Worm (Caenorhabditis elegans): ENCODE results near the gene sra-32.
A peak's percentile ranks its signal among the peaks of the same experiment; 100 is the strongest.

Gene sra-32

DNA sequence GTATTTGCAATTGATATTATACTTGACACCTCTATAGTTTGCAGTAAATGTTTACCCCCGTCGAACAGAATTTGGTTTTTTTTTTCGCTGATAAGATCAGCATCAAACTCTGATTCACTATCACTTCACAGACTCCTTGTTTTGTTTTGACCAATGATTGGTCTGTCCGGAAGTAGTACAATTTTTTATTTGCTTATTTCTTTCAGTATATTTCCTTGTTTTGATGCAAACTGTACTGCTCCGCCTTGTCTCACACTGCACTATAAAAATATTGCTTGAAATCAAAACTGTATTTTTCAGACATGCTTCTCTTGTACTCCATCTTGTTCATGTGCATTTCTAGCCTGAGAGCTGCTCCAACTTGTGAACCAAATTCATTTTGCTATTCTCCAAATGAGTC is 25.7 kb upstream of the sra-32 start, which contains the start of gene M03A1.3:
TSS of gene M03A1.3 (plus strand) at position 301 of the 400 bp plus-strand sequence.
- TF ChIP-seq K02D7.2 (tag; optimal IDR thresholded peaks at IDR 0.05) (no peak), syd-9 (tag; optimal IDR thresholded peaks at IDR 0.05) (no peak), ceh-6 (GFP tag; optimal IDR thresholded peaks at IDR 0.05) (no peak), ahr-1 (tag; optimal IDR thresholded peaks at IDR 0.05) (no peak), ref-2 (tag; optimal IDR thresholded peaks at IDR 0.05) (no peak), pax-1 (tag; optimal IDR thresholded peaks at IDR 0.05) (no peak), nhr-232 (tag; optimal IDR thresholded peaks at IDR 0.05) (no peak), T23F11.4 (GFP tag; optimal IDR thresholded peaks at IDR 0.05) (no peak), pqm-1 (tag; optimal IDR thresholded peaks at IDR 0.05) (no peak), F13H6.1 (tag; optimal IDR thresholded peaks at IDR 0.05) (no peak), Y22D7AL.16 (tag; optimal IDR thresholded peaks at IDR 0.05) (no peak), tbx-2 (tag; optimal IDR thresholded peaks at IDR 0.05) (no peak)

ce11 chrII:4552088-4552487 is 20.3 kb upstream of the sra-32 start:
- peak; percentile 59 for TF ChIP-seq elt-2 (tag; optimal IDR thresholded peaks at IDR 0.05)
- TF ChIP-seq ref-2 (tag; optimal IDR thresholded peaks at IDR 0.05): no peak

DNA sequence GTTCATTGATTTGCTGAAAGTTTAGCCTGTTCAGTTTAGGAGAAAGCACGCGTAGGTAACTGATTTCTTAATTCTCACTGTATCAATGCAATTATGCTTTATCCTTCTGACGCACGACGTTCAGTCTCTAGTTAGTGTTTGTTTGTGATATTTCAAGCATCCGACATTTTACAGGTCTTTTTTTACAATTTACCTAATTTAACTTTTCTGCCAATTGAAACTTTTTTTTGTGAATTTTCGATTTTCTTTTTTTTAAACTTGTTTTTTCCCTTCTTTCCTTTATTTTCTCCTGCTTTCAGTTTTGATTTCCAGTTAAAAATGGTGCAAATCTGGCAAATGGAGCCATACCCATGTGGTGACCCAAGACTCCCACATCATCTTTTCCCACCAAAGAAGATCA is 19.0 kb upstream of the sra-32 start, which contains the start of gene K07E1.1:
TSS of gene K07E1.1 (plus strand) at position 301 of the 400 bp plus-strand sequence.
- TF ChIP-seq nhr-232 (tag; optimal IDR thresholded peaks at IDR 0.05) (no peak), sox-2 (GFP tag; IDR thresholded peaks at IDR 0.05) (no peak), ceh-2 (tag; optimal IDR thresholded peaks at IDR 0.05) (no peak), hlh-13 (GFP tag; optimal IDR thresholded peaks at IDR 0.05) (no peak), elt-2 (tag; optimal IDR thresholded peaks at IDR 0.05) (no peak)

DNA sequence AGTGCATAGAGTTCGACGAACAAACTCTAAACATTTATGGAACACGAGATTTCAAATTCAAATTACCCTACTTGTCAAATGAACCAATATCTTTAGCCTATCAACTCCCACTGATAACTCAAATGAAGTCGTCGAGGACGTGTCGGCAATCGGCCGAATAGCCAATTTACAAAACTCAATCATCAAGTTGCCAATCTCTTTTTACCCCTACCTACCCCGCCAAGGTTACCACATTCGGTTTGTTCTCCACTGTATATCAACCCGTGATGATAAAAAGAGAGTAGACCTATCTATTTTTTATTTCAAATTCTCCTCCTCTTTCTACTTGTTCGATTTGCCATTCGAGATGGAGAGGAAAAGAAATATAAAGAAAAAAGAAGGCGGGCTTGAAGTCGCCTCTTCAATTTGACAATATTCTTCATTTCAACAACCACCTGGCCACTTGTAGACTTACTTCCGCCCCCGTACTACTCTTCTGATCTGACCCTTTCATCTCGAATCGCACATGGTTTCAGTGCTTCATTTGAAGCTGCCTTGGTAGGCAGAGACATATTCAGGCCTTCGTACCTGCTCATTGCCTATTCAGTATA is 18.3 kb upstream of the sra-32 start:
- TF ChIP-seq unc-55 (GFP tag; optimal IDR thresholded peaks at IDR 0.05) (no peak), pros-1 (tag; optimal IDR thresholded peaks at IDR 0.05) (no peak), fkh-6 (tag; optimal IDR thresholded peaks at IDR 0.05) (no peak), T23F11.4 (GFP tag; optimal IDR thresholded peaks at IDR 0.05) (no peak), C08G9.2 (tag; optimal IDR thresholded peaks at IDR 0.05) (no peak), zip-5 (tag; optimal IDR thresholded peaks at IDR 0.05) (no peak), unc-42 (tag; optimal IDR thresholded peaks at IDR 0.05) (no peak), gmeb-2 (tag; optimal IDR thresholded peaks at IDR 0.05) (no peak), nfya-1 (tag; optimal IDR thresholded peaks at IDR 0.05) (no peak), sdc-2 (tag; optimal IDR thresholded peaks at IDR 0.05) (no peak), elt-2 (tag; optimal IDR thresholded peaks at IDR 0.05) (no peak), ceh-6 (GFP tag; optimal IDR thresholded peaks at IDR 0.05) (no peak), tbx-7 (tag; optimal IDR thresholded peaks at IDR 0.05) (no peak)

- TF ChIP-seq ceh-2 (tag; optimal IDR thresholded peaks at IDR 0.05): no peak
- no peak for TF ChIP-seq T23F11.4 (GFP tag; optimal IDR thresholded peaks at IDR 0.05)
- no peak for TF ChIP-seq syd-9 (tag; optimal IDR thresholded peaks at IDR 0.05)
- no peak for TF ChIP-seq eyg-1 (tag; optimal IDR thresholded peaks at IDR 0.05)
- no peak for TF ChIP-seq unc-3 (GFP tag; conservative IDR thresholded peaks at IDR 0.05)
- no peak for TF ChIP-seq unc-3 (tag; optimal IDR thresholded peaks at IDR 0.05)
- TF ChIP-seq sdc-2 (tag; optimal IDR thresholded peaks at IDR 0.05): no peak
- no peak for TF ChIP-seq ets-4 (tag; optimal IDR thresholded peaks at IDR 0.05)
- no peak for TF ChIP-seq nhr-232 (tag; optimal IDR thresholded peaks at IDR 0.05)
- no peak for TF ChIP-seq dmd-4 (tag; optimal IDR thresholded peaks at IDR 0.05; ENCODE audit: borderline replicate concordance)
- no peak for TF ChIP-seq ceh-31 (tag; optimal IDR thresholded peaks at IDR 0.05)
- TF ChIP-seq tbx-7 (tag; optimal IDR thresholded peaks at IDR 0.05): no peak
- no peak for TF ChIP-seq dve-1 (tag; optimal IDR thresholded peaks at IDR 0.05)
Observed at ce11 chrII:4548408-4548807, 16.6 kb upstream of the sra-32 start.

Data from whole organism, late embryonic.